Worm (Caenorhabditis elegans): Measurements from ENCODE around the gene msp-81.

msp-81 gene

DNA sequence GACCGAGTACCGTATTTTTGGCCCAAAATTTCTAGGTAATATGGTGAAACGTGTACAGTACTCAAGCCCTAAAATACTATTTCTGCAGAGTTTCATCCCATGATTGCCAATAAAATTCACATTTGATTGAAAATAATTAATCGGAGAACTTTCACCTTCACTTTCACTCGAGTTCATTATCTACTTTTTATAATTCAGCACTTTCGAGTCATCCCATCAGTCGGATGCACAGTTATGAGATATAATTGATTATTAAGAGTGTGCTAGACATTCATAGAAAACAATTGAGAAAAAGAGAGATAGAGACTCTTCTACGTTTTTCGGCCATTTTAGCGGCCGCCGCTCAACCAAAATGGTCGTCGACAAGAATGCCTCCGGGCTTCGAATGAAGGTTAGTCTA, 33.5 kb downstream of the msp-81 start, which contains the start of gene fat-3:
fat-3 (plus strand) TSS at position 313 of the 400 bp plus-strand sequence.
- no peak for TF ChIP-seq ztf-11 (tag; optimal IDR thresholded peaks at IDR 0.05)

ce11 chrIV:9801418-9801817, 34.8 kb downstream of the msp-81 start:
- TF ChIP-seq blmp-1 (tag; optimal IDR thresholded peaks at IDR 0.05), result no peak
- no peak for TF ChIP-seq ceh-43 (GFP tag; optimal IDR thresholded peaks at IDR 0.05)
- TF ChIP-seq sem-2 (GFP tag; optimal IDR thresholded peaks at IDR 0.05), result no peak
- TF ChIP-seq ztf-11 (tag; optimal IDR thresholded peaks at IDR 0.05), result no peak
- no peak for TF ChIP-seq elt-1 (tag; optimal IDR thresholded peaks at IDR 0.05; ENCODE audit: borderline replicate concordance, insufficient read depth)
- TF ChIP-seq mls-2 (tag; optimal IDR thresholded peaks at IDR 0.05), result no peak
- no peak for TF ChIP-seq hlh-1 (tag; optimal IDR thresholded peaks at IDR 0.05)
- TF ChIP-seq pha-4 (tag; optimal IDR thresholded peaks at IDR 0.05), result no peak
- TF ChIP-seq nhr-28 (tag; optimal IDR thresholded peaks at IDR 0.05), result no peak
- TF ChIP-seq ceh-83 (GFP tag; optimal IDR thresholded peaks at IDR 0.05), result no peak
- TF ChIP-seq lsy-2 (tag; optimal IDR thresholded peaks at IDR 0.05), result no peak
- TF ChIP-seq flh-1 (GFP tag; optimal IDR thresholded peaks at IDR 0.05), result no peak
- TF ChIP-seq nhr-76 (tag; optimal IDR thresholded peaks at IDR 0.05), result no peak

DNA sequence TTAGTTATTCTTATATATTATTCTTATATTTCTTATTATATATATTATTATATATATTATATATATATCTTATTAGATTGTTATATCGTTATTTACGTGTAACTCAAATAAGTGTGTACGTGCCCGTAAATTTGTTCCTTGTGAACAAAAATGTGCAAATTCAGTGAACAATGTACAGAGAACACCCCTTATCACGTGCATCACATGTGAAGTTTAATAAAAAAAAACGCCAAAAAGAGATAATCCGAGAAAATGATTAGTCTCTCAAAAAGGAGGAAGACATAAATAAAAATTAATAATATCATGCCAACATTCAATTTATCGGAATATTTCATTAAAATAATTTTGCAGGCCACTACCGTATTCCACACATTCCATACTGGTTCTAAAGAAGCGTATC, 36.6 kb downstream of the msp-81 start:
- TF ChIP-seq ceh-39 (tag; optimal IDR thresholded peaks at IDR 0.05), result no peak
- no peak for TF ChIP-seq pha-4 (tag; optimal IDR thresholded peaks at IDR 0.05)
- TF ChIP-seq nhr-12 (tag; optimal IDR thresholded peaks at IDR 0.05), result no peak
- no peak for TF ChIP-seq ceh-43 (GFP tag; optimal IDR thresholded peaks at IDR 0.05)
- TF ChIP-seq elt-3 (tag; optimal IDR thresholded peaks at IDR 0.05), result no peak
- no peak for TF ChIP-seq snpc-4 (tag; optimal IDR thresholded peaks at IDR 0.05)
- TF ChIP-seq lin-32 (GFP tag; optimal IDR thresholded peaks at IDR 0.05), result no peak

ce11 chrIV:9799129-9799528, 37.1 kb downstream of the msp-81 start, which contains the start of gene fat-4:
Gene fat-4 (plus strand): TSS chrIV:9799429.
- TF ChIP-seq mab-5 (tag; optimal IDR thresholded peaks at IDR 0.05) (no peak), zip-8 (tag; optimal IDR thresholded peaks at IDR 0.05) (no peak), flh-1 (GFP tag; optimal IDR thresholded peaks at IDR 0.05) (no peak), nhr-28 (tag; optimal IDR thresholded peaks at IDR 0.05) (no peak)

ce11 chrIV:9798307-9798706, 37.9 kb downstream of the msp-81 start:
- TF ChIP-seq ztf-11 (tag; optimal IDR thresholded peaks at IDR 0.05), result no peak
- peak; percentile 94 for TF ChIP-seq ces-1 (GFP tag; optimal IDR thresholded peaks at IDR 0.05)
- TF ChIP-seq sptf-1 (tag; optimal IDR thresholded peaks at IDR 0.05), result no peak
- no peak for TF ChIP-seq tbx-8 (GFP tag; optimal IDR thresholded peaks at IDR 0.05)

DNA sequence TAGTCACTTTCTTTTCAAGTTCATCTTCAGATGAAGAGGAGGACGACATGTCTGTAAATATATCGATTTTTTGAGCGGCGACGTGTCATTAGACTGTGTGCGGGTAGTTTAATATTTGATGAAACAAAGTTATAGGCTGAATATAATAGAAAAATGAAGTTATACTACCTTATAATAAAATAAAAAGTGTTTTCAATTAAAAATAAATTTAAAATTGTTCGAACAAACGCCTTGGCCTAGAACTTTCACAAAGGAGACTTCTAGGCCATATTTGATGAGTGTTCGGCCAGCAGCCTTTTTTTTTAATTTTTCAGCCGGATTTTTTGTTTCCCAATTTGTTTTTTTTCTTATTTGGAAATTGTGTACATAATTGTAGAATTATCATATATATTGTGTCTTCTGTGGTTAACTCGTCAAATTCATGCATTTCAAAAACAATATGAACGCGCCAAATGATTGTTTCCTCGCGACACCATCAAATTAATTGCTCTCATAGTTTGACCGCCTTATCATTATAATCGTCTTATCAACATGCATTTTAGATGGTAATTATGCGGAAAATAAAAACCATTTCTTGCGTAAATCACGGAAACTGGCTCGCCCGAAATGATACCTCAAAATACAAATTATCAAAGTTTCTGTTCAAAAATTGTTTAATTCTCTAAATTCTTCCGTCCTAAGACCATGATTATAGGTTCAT, 38.8 kb downstream of the msp-81 start, which contains the start of gene T13F2.2:
T13F2.2 (minus strand) TSS at position 51 of the 700 bp plus-strand sequence.
- TF ChIP-seq nhr-76 (tag; optimal IDR thresholded peaks at IDR 0.05), result no peak
- peak; percentile 22 for TF ChIP-seq ces-1 (GFP tag; optimal IDR thresholded peaks at IDR 0.05)
- no peak for TF ChIP-seq lin-32 (GFP tag; optimal IDR thresholded peaks at IDR 0.05)

DNA sequence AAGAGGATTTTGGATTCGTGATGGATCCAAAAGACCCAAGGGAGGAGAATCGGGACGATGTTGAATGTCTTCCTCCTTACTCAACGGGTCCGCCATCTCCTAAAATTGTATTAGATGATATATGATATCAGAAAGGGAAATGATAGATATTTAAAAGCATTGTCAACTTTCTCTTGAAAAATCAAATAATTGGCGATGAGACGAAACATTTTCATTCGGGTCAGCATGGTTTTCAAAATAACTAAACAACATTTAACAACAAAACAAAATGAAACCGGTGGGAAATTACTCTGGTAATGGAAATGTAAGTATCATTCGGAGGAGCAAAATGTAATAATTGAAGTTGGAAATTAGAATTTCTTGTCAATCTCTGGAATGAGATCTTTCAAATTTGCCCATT, 39.7 kb downstream of the msp-81 start, which contains the start of gene pis-1:
pis-1 (minus strand) TSS at position 101 of the 400 bp plus-strand sequence.
- TF ChIP-seq snpc-4 (tag; optimal IDR thresholded peaks at IDR 0.05) (no peak), sem-2 (GFP tag; optimal IDR thresholded peaks at IDR 0.05) (no peak), lsy-2 (tag; optimal IDR thresholded peaks at IDR 0.05) (no peak), unc-39 (tag; optimal IDR thresholded peaks at IDR 0.05) (no peak), ham-2 (GFP tag; optimal IDR thresholded peaks at IDR 0.05) (no peak), tbx-8 (GFP tag; optimal IDR thresholded peaks at IDR 0.05) (no peak), cnd-1 (tag; optimal IDR thresholded peaks at IDR 0.05) (no peak), mep-1 (tag; optimal IDR thresholded peaks at IDR 0.05) (no peak), unc-120 (tag; optimal IDR thresholded peaks at IDR 0.05; ENCODE audit: poor library complexity, severe bottlenecking) (no peak), flh-1 (GFP tag; optimal IDR thresholded peaks at IDR 0.05) (no peak), zip-8 (tag; optimal IDR thresholded peaks at IDR 0.05) (no peak), elt-3 (tag; optimal IDR thresholded peaks at IDR 0.05) (no peak), nhr-28 (tag; optimal IDR thresholded peaks at IDR 0.05) (no peak), nhr-2 (tag; optimal IDR thresholded peaks at IDR 0.05) (no peak)
